Worm (Caenorhabditis elegans) whole organism, L4 larva: ENCODE measurements around the gene mpz-3.

Experiments used
- R02D3.7 ChIP-seq: fragments of 150-350 bp; sonication (generic microtip); optimal IDR thresholded peaks from 3 replicates; lab custom pipeline; 2014; ENCODE audit warnings: missing biosample characterization, missing genetic modification characterization
- ces-1 ChIP-seq: fragments of 150-350 bp; sonication (generic microtip); optimal IDR thresholded peaks from 4 replicates; lab custom pipeline; 2014; ENCODE audit warnings: missing biosample characterization, missing genetic modification reagents, missing genetic modification characterization
- dmd-8 ChIP-seq: fragments of 200-800 bp; sonication (Bioruptor generic); IDR thresholded peaks from 2 replicates; pipeline ENCODE4 v1.3.6; 2022; ENCODE audit warnings: missing genetic modification characterization, missing compliant biosample characterization
- jun-1 ChIP-seq: fragments of 150-350 bp; optimal IDR thresholded peaks from 2 replicates; lab custom pipeline; 2014; ENCODE audit warnings: missing biosample characterization, missing genetic modification reagents, missing genetic modification characterization
- lin-38 ChIP-seq: fragments of 200-800 bp; sonication (Bioruptor generic); IDR thresholded peaks from 2 replicates; pipeline ENCODE4 v1.3.6; 2022; ENCODE audit warnings: missing genetic modification reagents, missing genetic modification characterization, missing compliant biosample characterization
- lir-3 ChIP-seq: sonication (generic microtip); optimal IDR thresholded peaks from 2 replicates; lab custom pipeline; 2016; ENCODE audit warnings: mild to moderate bottlenecking, missing genetic modification characterization, missing compliant biosample characterization
- mes-2 ChIP-seq: sonication (generic microtip); optimal IDR thresholded peaks from 2 replicates; lab custom pipeline; 2016; ENCODE audit warnings: missing genotype, mild to moderate bottlenecking, missing genetic modification characterization, missing compliant biosample characterization; ENCODE audit not compliant: poor library complexity, severe bottlenecking
- nhr-237 ChIP-seq: sonication (generic microtip); optimal IDR thresholded peaks from 2 replicates; lab custom pipeline; 2017; ENCODE audit warnings: missing biosample characterization, missing genetic modification characterization
- nhr-28 ChIP-seq: fragments of 150-350 bp; optimal IDR thresholded peaks from 2 replicates; lab custom pipeline; 2014; ENCODE audit warnings: missing biosample characterization, missing genetic modification characterization
- spr-1 ChIP-seq: sonication (generic microtip); optimal IDR thresholded peaks from 2 replicates; lab custom pipeline; 2016; ENCODE audit warnings: mild to moderate bottlenecking, missing genetic modification characterization, missing compliant biosample characterization

DNA sequence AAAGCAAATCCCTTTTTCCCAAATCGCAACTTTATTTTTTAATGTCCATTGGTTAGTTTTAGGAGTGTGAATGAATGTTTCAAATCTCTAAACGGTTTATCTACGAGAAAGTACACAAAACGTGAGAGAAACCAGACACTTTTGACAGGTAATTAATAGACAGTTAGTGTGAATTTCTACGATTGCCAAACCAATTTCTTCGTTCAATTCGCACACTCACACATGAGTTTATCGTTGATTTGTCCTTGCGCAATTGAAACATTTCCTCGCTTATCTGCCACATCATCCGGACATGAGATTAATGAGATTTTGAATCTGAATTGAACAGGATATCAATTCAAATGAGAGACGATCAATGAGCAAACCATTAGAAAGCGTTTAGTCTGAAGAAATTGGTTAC is 45.1 kb upstream of the mpz-3 start:
- TF ChIP-seq spr-1 (tag; lab: Kevin White, UChicago): no peak
- no peak for TF ChIP-seq nhr-237 (tag; lab: Kevin White, UChicago)
- TF ChIP-seq R02D3.7 (tag; lab: Kevin White, UChicago): no peak
- no peak for TF ChIP-seq lin-38 (GFP tag; lab: Robert Waterston, UW)
- no peak for TF ChIP-seq ces-1
- TF ChIP-seq nhr-28: no peak
- no peak for TF ChIP-seq mes-2 (tag; lab: Kevin White, UChicago)
- TF ChIP-seq lir-3 (tag; lab: Kevin White, UChicago): no peak
- no peak for TF ChIP-seq dmd-8
- TF ChIP-seq jun-1 (tag; lab: Kevin White, UChicago): no peak
